Fruit fly (Drosophila melanogaster) whole organism, wandering third instar larva: ENCODE data around the gene erm.

Experiments
- Abd-B ChIP-seq: fragments of >200 bp; optimal IDR thresholded peaks from 2 replicates; lab custom pipeline; 2017; ENCODE audit warnings: missing biosample characterization, missing genetic modification characterization
- CG32264 ChIP-seq: fragments of 200-800 bp; sonication (Bioruptor generic); optimal IDR thresholded peaks from 2 replicates; lab custom pipeline; 2016; ENCODE audit warnings: missing biosample characterization, missing genetic modification characterization
- CG9705 ChIP-seq: fragments of 200-800 bp; sonication (Bioruptor generic); optimal IDR thresholded peaks from 2 replicates; lab custom pipeline; 2018; ENCODE audit warnings: missing biosample characterization, mild to moderate bottlenecking, missing genetic modification characterization
- CrebA ChIP-seq: fragments of 200-800 bp; sonication (Bioruptor generic); optimal IDR thresholded peaks from 2 replicates; lab custom pipeline; 2016; ENCODE audit warnings: missing biosample characterization, mild to moderate bottlenecking, missing genetic modification characterization, borderline replicate concordance
- Dfd ChIP-seq: fragments of >200 bp; optimal IDR thresholded peaks from 2 replicates; lab custom pipeline; 2017; ENCODE audit warnings: missing biosample characterization, missing genetic modification characterization
- GATAd ChIP-seq: sonication (Bioruptor generic); optimal IDR thresholded peaks from 2 replicates; lab custom pipeline; 2016; ENCODE audit warnings: missing biosample characterization, missing genetic modification characterization
- HLH106 ChIP-seq: fragments of 200-800 bp; optimal IDR thresholded peaks from 3 replicates; lab custom pipeline; 2019; ENCODE audit warnings: missing biosample characterization, mild to moderate bottlenecking, missing genetic modification characterization, moderate library complexity
- Hnf4 ChIP-seq: fragments of 200-800 bp; sonication (Bioruptor generic); optimal IDR thresholded peaks from 2 replicates; lab custom pipeline; 2016; ENCODE audit warnings: missing biosample characterization, mild to moderate bottlenecking, missing genetic modification characterization
- Hr78 ChIP-seq: fragments of >200 bp; optimal IDR thresholded peaks from 2 replicates; lab custom pipeline; 2017; ENCODE audit warnings: missing biosample characterization, missing genetic modification characterization
- Hr83 ChIP-seq: fragments of 200-300 bp; sonication (Bioruptor generic); optimal IDR thresholded peaks from 2 replicates; lab custom pipeline; 2016; ENCODE audit warnings: missing biosample characterization, mild to moderate bottlenecking, missing genetic modification characterization, moderate library complexity; ENCODE audit not compliant: poor library complexity, severe bottlenecking
- Jra ChIP-seq: sonication (Bioruptor generic); optimal IDR thresholded peaks from 2 replicates; lab custom pipeline; 2016; ENCODE audit warnings: missing biosample characterization, missing genetic modification characterization
- Mio ChIP-seq: sonication (Bioruptor generic); optimal IDR thresholded peaks from 2 replicates; lab custom pipeline; 2016; ENCODE audit warnings: missing biosample characterization, missing genetic modification characterization
- Myc ChIP-seq: fragments of >200 bp; optimal IDR thresholded peaks from 2 replicates; lab custom pipeline; 2017
- OdsH ChIP-seq: fragments of 200-800 bp; sonication (Bioruptor generic); optimal IDR thresholded peaks from 2 replicates; lab custom pipeline; 2016; ENCODE audit warnings: missing biosample characterization, mild to moderate bottlenecking, missing genetic modification characterization
- Rel ChIP-seq, 2 experiments: fragments of 200-800 bp; sonication (Bioruptor generic) in 1 of 2; optimal IDR thresholded peaks; 2 replicates in 1 of 2; 3 replicates in 1 of 2; lab custom pipeline; 2016 to 2019; ENCODE audit warnings: mild to moderate bottlenecking in 2 of 2, missing biosample characterization in 2 of 2, missing genetic modification characterization in 2 of 2, moderate library complexity in 1 of 2
- Sp1 ChIP-seq: fragments of 200-800 bp; sonication (Bioruptor generic); optimal IDR thresholded peaks from 3 replicates; lab custom pipeline; 2019; ENCODE audit warnings: missing biosample characterization, mild to moderate bottlenecking, missing genetic modification characterization, moderate library complexity
- Vsx2 ChIP-seq: fragments of 200-300, 225-300 bp; sonication (Bioruptor generic); optimal IDR thresholded peaks from 2 replicates; lab custom pipeline; 2018; ENCODE audit warnings: missing biosample characterization, missing genetic modification characterization; ENCODE audit not compliant: partially characterized antibody
- brk ChIP-seq: fragments of 200-800 bp; sonication (Bioruptor generic); optimal IDR thresholded peaks from 2 replicates; lab custom pipeline; 2016; ENCODE audit warnings: missing biosample characterization, mild to moderate bottlenecking, missing genetic modification characterization
- dl ChIP-seq, 2 experiments: fragments of 175-275, 200-275 bp in 1 of 2; fragments of 200-275 bp in 1 of 2; sonication (Bioruptor generic); optimal IDR thresholded peaks; lab custom pipeline; 2018; ENCODE audit warnings: mild to moderate bottlenecking in 2 of 2, missing biosample characterization in 2 of 2, missing genetic modification characterization in 2 of 2, moderate library complexity in 2 of 2; ENCODE audit not compliant: partially characterized antibody in 2 of 2, insufficient read depth in 1 of 2
- dmrt93B ChIP-seq: fragments of 200-800 bp; sonication (Bioruptor generic); optimal IDR thresholded peaks from 2 replicates; lab custom pipeline; 2018; ENCODE audit warnings: missing biosample characterization, mild to moderate bottlenecking, missing genetic modification characterization
- ey ChIP-seq: fragments of 200-800 bp; sonication (Bioruptor generic); optimal IDR thresholded peaks from 2 replicates; lab custom pipeline; 2016; ENCODE audit warnings: missing biosample characterization, missing genetic modification characterization
- foxo ChIP-seq, 2 experiments: fragments of 200-800 bp; sonication (Bioruptor generic); optimal IDR thresholded peaks; 2 replicates in 1 of 2; 3 replicates in 1 of 2; lab custom pipeline; 2016 to 2017; ENCODE audit warnings: missing biosample characterization in 2 of 2, missing genetic modification characterization in 2 of 2
- fru ChIP-seq: fragments of 200-800 bp; sonication (Bioruptor generic); optimal IDR thresholded peaks from 3 replicates; lab custom pipeline; 2016; ENCODE audit warnings: missing biosample characterization, mild to moderate bottlenecking, missing genetic modification characterization
- h ChIP-seq: fragments of 200-800 bp; sonication (Bioruptor generic); optimal IDR thresholded peaks from 3 replicates; lab custom pipeline; 2016; ENCODE audit warnings: missing biosample characterization, mild to moderate bottlenecking, missing genetic modification characterization
- jim ChIP-seq: fragments of 175-275, 200-325 bp; sonication (Bioruptor generic); optimal IDR thresholded peaks from 2 replicates; lab custom pipeline; 2016; ENCODE audit warnings: missing biosample characterization, mild to moderate bottlenecking, missing genetic modification characterization
- lola ChIP-seq: fragments of >200 bp; optimal IDR thresholded peaks from 2 replicates; lab custom pipeline; 2017; ENCODE audit warnings: missing biosample characterization, missing genetic modification characterization
- psq ChIP-seq: fragments of 200-800 bp; sonication (Bioruptor generic); optimal IDR thresholded peaks from 3 replicates; lab custom pipeline; 2017; ENCODE audit warnings: missing biosample characterization, mild to moderate bottlenecking, missing genetic modification characterization, moderate library complexity
- rgr ChIP-seq: fragments of 200-800 bp; sonication (Bioruptor generic); optimal IDR thresholded peaks from 3 replicates; lab custom pipeline; 2016; ENCODE audit warnings: missing biosample characterization, mild to moderate bottlenecking, missing genetic modification characterization
- sage ChIP-seq: fragments of 200-800 bp; sonication (Bioruptor generic); optimal IDR thresholded peaks from 2 replicates; lab custom pipeline; 2016; ENCODE audit warnings: missing biosample characterization, mild to moderate bottlenecking, missing genetic modification characterization
- usp ChIP-seq: fragments of >200 bp; optimal IDR thresholded peaks from 2 replicates; lab custom pipeline; 2017; ENCODE audit warnings: missing biosample characterization, missing genetic modification characterization

erm gene

dm6 chr2L:1960056-1960455 lies 10.1 kb downstream of the erm start:
- TF ChIP-seq HLH106 (tag; lab: Kevin White, UChicago): peak; percentile 8
- TF ChIP-seq lola (GFP tag; lab: Kevin White, UChicago): no peak
- no peak for TF ChIP-seq psq
- TF ChIP-seq jim (GFP tag; lab: Kevin White, UChicago): no peak
- peak; percentile 2 for TF ChIP-seq ey (GFP tag; lab: Kevin White, UChicago)
- no peak for TF ChIP-seq rgr (GFP tag; lab: Kevin White, UChicago)
- peak; percentile 6 for TF ChIP-seq h (GFP tag; lab: Kevin White, UChicago)
- peak; percentile 5 for TF ChIP-seq fru (GFP tag; lab: Kevin White, UChicago)
- TF ChIP-seq, all 38 proteins: peak for 4

- TF ChIP-seq GATAd (GFP tag; lab: Kevin White, UChicago): no peak
- TF ChIP-seq OdsH (GFP tag; lab: Kevin White, UChicago): peak; percentile 0
- TF ChIP-seq Jra (GFP tag; lab: Kevin White, UChicago): no peak
- TF ChIP-seq foxo (GFP tag; optimal IDR thresholded peaks at IDR 0.05; lab: Kevin White, UChicago): no peak
- no peak for TF ChIP-seq CG32264 (GFP tag; lab: Kevin White, UChicago)
- peak; percentile 22 for TF ChIP-seq Sp1 (GFP tag; lab: Kevin White, UChicago)
- no peak for TF ChIP-seq Myc (lab: Kevin White, UChicago)
- TF ChIP-seq usp (GFP tag; lab: Kevin White, UChicago): no peak
Observed at dm6 chr2L:1959420-1959819, 10.7 kb downstream of the erm start.

dm6 chr2L:1954541-1954940 lies 15.6 kb downstream of the erm start:
- TF ChIP-seq Jra (GFP tag; lab: Kevin White, UChicago) (no peak), Hr78 (no peak), sage (GFP tag; lab: Kevin White, UChicago) (no peak), Vsx2 (GFP tag; lab: Kevin White, UChicago) (peak; percentile 38), Hr83 (GFP tag; lab: Kevin White, UChicago) (no peak), CG9705 (GFP tag; lab: Kevin White, UChicago) (no peak), dl (GFP tag; optimal IDR thresholded peaks at IDR 0.05; lab: Kevin White, UChicago; ENCODE audit: insufficient read depth in 1 of 2, partially characterized antibody in 2 of 2) (no peak), HLH106 (tag; lab: Kevin White, UChicago) (no peak)

- TF ChIP-seq lola (GFP tag; lab: Kevin White, UChicago): no peak
- TF ChIP-seq Mio: no peak
- TF ChIP-seq Myc (lab: Kevin White, UChicago): no peak
- TF ChIP-seq Jra (GFP tag; lab: Kevin White, UChicago): no peak
- TF ChIP-seq jim (GFP tag; lab: Kevin White, UChicago): no peak
- TF ChIP-seq Hnf4 (GFP tag; lab: Kevin White, UChicago): no peak
- no peak for TF ChIP-seq CG9705 (GFP tag; lab: Kevin White, UChicago)
- TF ChIP-seq Sp1 (GFP tag; lab: Kevin White, UChicago): no peak
- TF ChIP-seq Rel (GFP tag; optimal IDR thresholded peaks at IDR 0.05; lab: Kevin White, UChicago): no peak
- no peak for TF ChIP-seq Rel (tag; optimal IDR thresholded peaks at IDR 0.05; lab: Kevin White, UChicago)
- TF ChIP-seq Hr78: no peak
- TF ChIP-seq Dfd (GFP tag; lab: Kevin White, UChicago): no peak
- TF ChIP-seq HLH106 (tag; lab: Kevin White, UChicago): no peak
- no peak for TF ChIP-seq dmrt93B (GFP tag; lab: Kevin White, UChicago)
- no peak for TF ChIP-seq rgr (GFP tag; lab: Kevin White, UChicago)
Observed at dm6 chr2L:1947959-1948358, 22.2 kb downstream of the erm start.

dm6 chr2L:1946628-1947027 lies 23.5 kb downstream of the erm start, which contains the start of gene CG33673:
CG33673 (minus strand) TSS chr2L:1946728.
- TF ChIP-seq Abd-B (GFP tag; lab: Kevin White, UChicago) (no peak), CG9705 (GFP tag; lab: Kevin White, UChicago) (no peak), CrebA (GFP tag; lab: Kevin White, UChicago) (no peak), foxo (GFP tag; optimal IDR thresholded peaks at IDR 0.05; lab: Kevin White, UChicago) (no peak), HLH106 (tag; lab: Kevin White, UChicago) (no peak), psq (no peak), dl (GFP tag; optimal IDR thresholded peaks at IDR 0.05; lab: Kevin White, UChicago; ENCODE audit: insufficient read depth in 1 of 2, partially characterized antibody in 2 of 2) (no peak), ey (GFP tag; lab: Kevin White, UChicago) (no peak), usp (GFP tag; lab: Kevin White, UChicago) (no peak), brk (GFP tag; lab: Kevin White, UChicago) (no peak), lola (GFP tag; lab: Kevin White, UChicago) (no peak)
